Fruit fly (Drosophila melanogaster): ENCODE data around the gene Atpalpha.

Gene Atpalpha

dm6 chr3R:20908641-20909040, 39.9 kb upstream of the Atpalpha start:
- TF ChIP-seq svp (GFP tag), result no peak
- TF ChIP-seq CG8632 (GFP tag; optimal IDR thresholded peaks at IDR 0.05), result no peak
- no peak for TF ChIP-seq Gug (GFP tag; IDR thresholded peaks at IDR 0.05)
- no peak for TF ChIP-seq CG8319 (GFP tag; optimal IDR thresholded peaks at IDR 0.05)
- no peak for TF ChIP-seq Hr39 (GFP tag; optimal IDR thresholded peaks at IDR 0.05)
- no peak for TF ChIP-seq CG7368 (GFP tag; optimal IDR thresholded peaks at IDR 0.05)
- no peak for TF ChIP-seq Lpt (GFP tag; optimal IDR thresholded peaks at IDR 0.05)
- no peak for TF ChIP-seq CG6808 (GFP tag; optimal IDR thresholded peaks at IDR 0.05)
- no peak for TF ChIP-seq Eip75B (GFP tag; optimal IDR thresholded peaks at IDR 0.05)
- TF ChIP-seq CG32006 (GFP tag; optimal IDR thresholded peaks at IDR 0.05), result no peak
- TF ChIP-seq lz (GFP tag; optimal IDR thresholded peaks at IDR 0.05), result no peak
- no peak for TF ChIP-seq CG6854 (GFP tag; optimal IDR thresholded peaks at IDR 0.05)
- no peak for TF ChIP-seq CG9139 (GFP tag; optimal IDR thresholded peaks at IDR 0.05)
- TF ChIP-seq dsx (GFP tag; optimal IDR thresholded peaks at IDR 0.05; ENCODE audit: poor library complexity, severe bottlenecking), result no peak
- no peak for TF ChIP-seq eg (GFP tag; IDR thresholded peaks at IDR 0.05)
- TF ChIP-seq Met (GFP tag; optimal IDR thresholded peaks at IDR 0.05), result no peak
- TF ChIP-seq Sox14 (GFP tag; optimal IDR thresholded peaks at IDR 0.05), result no peak
- no peak for TF ChIP-seq CG15336 (GFP tag; IDR thresholded peaks at IDR 0.05)

- TF ChIP-seq Hr38 (GFP tag; optimal IDR thresholded peaks at IDR 0.05), result no peak
- TF ChIP-seq dsx (GFP tag; optimal IDR thresholded peaks at IDR 0.05; ENCODE audit: poor library complexity, severe bottlenecking), result no peak
- no peak for TF ChIP-seq CG7368 (GFP tag; optimal IDR thresholded peaks at IDR 0.05)
- TF ChIP-seq Sox102F (GFP tag; optimal IDR thresholded peaks at IDR 0.05), result no peak
- TF ChIP-seq Eip78C (GFP tag), result peak; percentile 44
- TF ChIP-seq topi (GFP tag; optimal IDR thresholded peaks at IDR 0.05), result no peak
- TF ChIP-seq Eip93F (GFP tag; optimal IDR thresholded peaks at IDR 0.05), result no peak
- TF ChIP-seq CG6854 (GFP tag; optimal IDR thresholded peaks at IDR 0.05), result peak; percentile 5
- peak; percentile 77 for TF ChIP-seq svp (GFP tag)
- TF ChIP-seq eg (GFP tag; IDR thresholded peaks at IDR 0.05), result 0 out of 3 replicates have a peak, but pooled peaks have one; percentile 11
Observed at dm6 chr3R:20912725-20913124, 35.8 kb upstream of the Atpalpha start.

DNA sequence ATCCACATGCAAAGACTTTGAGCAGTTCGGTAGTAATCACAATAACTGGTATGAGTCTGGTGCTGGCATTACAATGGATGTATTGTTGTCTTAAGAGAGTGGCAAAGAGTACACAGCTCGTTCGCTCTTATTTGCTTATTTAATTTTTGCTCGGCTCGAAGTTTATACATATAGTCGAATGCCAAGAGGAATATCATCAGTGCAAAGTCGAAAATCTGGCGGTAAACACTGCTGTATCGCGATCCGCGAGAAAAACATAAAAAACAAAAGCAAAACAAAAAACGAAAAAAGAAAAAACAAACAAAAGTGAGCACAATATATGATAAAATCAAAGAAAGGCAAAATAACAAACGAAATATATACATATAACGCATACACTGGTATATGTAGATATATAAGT, 34.4 kb upstream of the Atpalpha start, which contains the start of gene hdly:
Gene hdly (plus strand): TSS at position 194 of the 400 bp plus-strand sequence.
- peak; percentile 39 for TF ChIP-seq CG31627 (GFP tag; optimal IDR thresholded peaks at IDR 0.05)
- TF ChIP-seq CG3032 (tag; optimal IDR thresholded peaks at IDR 0.05), result peak; percentile 96
- peak; percentile 88 for TF ChIP-seq Blimp-1 (GFP tag; optimal IDR thresholded peaks at IDR 0.05)
- TF ChIP-seq ss (GFP tag; optimal IDR thresholded peaks at IDR 0.05), result peak; percentile 100
- peak; percentile 96 to 97 for TF ChIP-seq salr (GFP tag; optimal IDR thresholded peaks at IDR 0.05)
- TF ChIP-seq CG10669 (GFP tag; optimal IDR thresholded peaks at IDR 0.05), result peak; percentile 98
- peak; percentile 68 for TF ChIP-seq cyc (GFP tag; optimal IDR thresholded peaks at IDR 0.05)
- TF ChIP-seq CG8319 (GFP tag; optimal IDR thresholded peaks at IDR 0.05), result peak; percentile 67
- peak; percentile 92 for TF ChIP-seq Hr4 (GFP tag; optimal IDR thresholded peaks at IDR 0.05)
- TF ChIP-seq Eip75B (GFP tag; optimal IDR thresholded peaks at IDR 0.05), result peak; percentile 92
- TF ChIP-seq Met (GFP tag; optimal IDR thresholded peaks at IDR 0.05), result peak; percentile 86
- TF ChIP-seq Ets96B (tag; optimal IDR thresholded peaks at IDR 0.05), result peak; percentile 98
- peak; percentile 97 for TF ChIP-seq Lpt (GFP tag; optimal IDR thresholded peaks at IDR 0.05)
- TF ChIP-seq CG6163 (GFP tag; IDR thresholded peaks at IDR 0.05), result peak; percentile 99
- peak; percentile 95 for TF ChIP-seq vri (GFP tag; optimal IDR thresholded peaks at IDR 0.05)
- TF ChIP-seq CG11902 (GFP tag; optimal IDR thresholded peaks at IDR 0.05), result no peak
- TF ChIP-seq Eip78C (GFP tag), result peak; percentile 98
- peak; percentile 99 for TF ChIP-seq CG6276 (GFP tag; optimal IDR thresholded peaks at IDR 0.05)
- TF ChIP-seq CG9139 (GFP tag; optimal IDR thresholded peaks at IDR 0.05), result peak; percentile 99
- peak; percentile 97 for TF ChIP-seq CG6808 (GFP tag; optimal IDR thresholded peaks at IDR 0.05)
- TF ChIP-seq CG6854 (GFP tag; optimal IDR thresholded peaks at IDR 0.05), result peak; percentile 99
- TF ChIP-seq Smox (GFP tag; optimal IDR thresholded peaks at IDR 0.05), result peak; percentile 80
- TF ChIP-seq CG11762 (GFP tag; optimal IDR thresholded peaks at IDR 0.05; ENCODE audit: insufficient read depth), result peak; percentile 93
- peak; percentile 99 for TF ChIP-seq CG8119 (GFP tag; IDR thresholded peaks at IDR 0.05)
- peak; percentile 72 for TF ChIP-seq CG6792 (GFP tag; optimal IDR thresholded peaks at IDR 0.05)
- peak; percentile 94 for TF ChIP-seq CG32006 (GFP tag; optimal IDR thresholded peaks at IDR 0.05)
- peak; percentile 63 for TF ChIP-seq Eip93F (GFP tag; optimal IDR thresholded peaks at IDR 0.05)
- TF ChIP-seq Sox15 (GFP tag; optimal IDR thresholded peaks at IDR 0.05), result no peak
- TF ChIP-seq fd59A (GFP tag; optimal IDR thresholded peaks at IDR 0.05), result peak; percentile 84
- peak; percentile 88 for TF ChIP-seq CG8632 (GFP tag; optimal IDR thresholded peaks at IDR 0.05)
- peak; percentile 100 for TF ChIP-seq eg (GFP tag; IDR thresholded peaks at IDR 0.05)
- peak; percentile 55 for TF ChIP-seq CG4318 (GFP tag; optimal IDR thresholded peaks at IDR 0.05)
- TF ChIP-seq CG7368 (GFP tag; optimal IDR thresholded peaks at IDR 0.05), result peak; percentile 94
- TF ChIP-seq Hr38 (GFP tag; optimal IDR thresholded peaks at IDR 0.05), result peak; percentile 91
- peak; percentile 99 for TF ChIP-seq net (GFP tag; optimal IDR thresholded peaks at IDR 0.05)
- peak; percentile 62 for TF ChIP-seq acj6 (GFP tag; optimal IDR thresholded peaks at IDR 0.05)
- TF ChIP-seq CG11294 (GFP tag; IDR thresholded peaks at IDR 0.05), result peak; percentile 87; the same call in 1 of the 2 replicates
